Fruit fly (Drosophila melanogaster): Measurements from ENCODE around the gene CG13946.

The CG13946 gene

DNA sequence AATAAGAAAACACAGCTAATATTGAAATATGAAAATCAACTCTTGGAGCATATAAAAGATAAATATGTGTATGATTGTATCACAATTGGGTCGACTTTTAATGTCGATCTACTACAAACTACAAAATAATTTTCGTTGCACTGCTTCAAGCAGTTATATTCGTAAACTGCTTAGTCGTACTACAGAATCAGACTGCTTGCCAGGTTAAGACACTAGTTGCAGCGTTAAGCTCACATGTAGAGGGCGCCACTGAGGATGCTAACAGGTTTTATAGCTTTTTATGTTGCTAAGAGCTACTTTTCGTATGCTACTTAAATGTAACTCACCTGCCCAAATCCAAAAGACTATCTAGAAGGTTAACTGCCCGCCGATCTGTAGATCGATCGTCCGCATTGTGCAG is 36.3 kb upstream of the CG13946 start (continued):
- TF ChIP-seq mld (GFP tag; IDR thresholded peaks at IDR 0.05; ENCODE audit: partially characterized antibody) (no peak), CG4404 (GFP tag; IDR thresholded peaks at IDR 0.05) (no peak), CG12155 (GFP tag; optimal IDR thresholded peaks at IDR 0.05) (no peak), Dad (GFP tag; optimal IDR thresholded peaks at IDR 0.05) (no peak), BtbVII (GFP tag; optimal IDR thresholded peaks at IDR 0.05) (no peak), Lim3 (GFP tag; IDR thresholded peaks at IDR 0.05) (no peak), Fer1 (GFP tag; optimal IDR thresholded peaks at IDR 0.05) (no peak), CG11093 (GFP tag; IDR thresholded peaks at IDR 0.05) (no peak), ab (GFP tag; optimal IDR thresholded peaks at IDR 0.05) (no peak), Dfd (GFP tag; optimal IDR thresholded peaks at IDR 0.05) (peak in 1 of 2 experiments; percentile 63), Sox102F (GFP tag; optimal IDR thresholded peaks at IDR 0.05) (peak; percentile 8), Hr51 (GFP tag; optimal IDR thresholded peaks at IDR 0.05) (peak; percentile 4 to 13), gce (GFP tag; IDR thresholded peaks at IDR 0.05) (no peak), CG13424 (tag; optimal IDR thresholded peaks at IDR 0.05) (peak; percentile 7), CG6254 (GFP tag; optimal IDR thresholded peaks at IDR 0.05) (no peak), CG1602 (GFP tag; optimal IDR thresholded peaks at IDR 0.05) (no peak), cad (GFP tag; optimal IDR thresholded peaks at IDR 0.05) (no peak), grau (tag; optimal IDR thresholded peaks at IDR 0.05) (peak; percentile 17), tio (GFP tag; optimal IDR thresholded peaks at IDR 0.05) (no peak), tx (GFP tag; optimal IDR thresholded peaks at IDR 0.05) (no peak), CG8290 (GFP tag; optimal IDR thresholded peaks at IDR 0.05) (no peak), CG8290 (tag; optimal IDR thresholded peaks at IDR 0.05) (peak in 1 of 2 experiments; percentile 74), Lpt (GFP tag; optimal IDR thresholded peaks at IDR 0.05) (no peak), abd-A (tag; optimal IDR thresholded peaks at IDR 0.05) (peak; percentile 61), NK7.1 (GFP tag; optimal IDR thresholded peaks at IDR 0.05) (no peak), nom (GFP tag; optimal IDR thresholded peaks at IDR 0.05) (no peak), CG18764 (GFP tag; optimal IDR thresholded peaks at IDR 0.05) (no peak), Deaf1 (tag; optimal IDR thresholded peaks at IDR 0.05) (no peak), CG7963 (GFP tag; IDR thresholded peaks at IDR 0.05; ENCODE audit: partially characterized antibody) (no peak), bab2 (GFP tag; optimal IDR thresholded peaks at IDR 0.05) (no peak), B-H2 (GFP tag; optimal IDR thresholded peaks at IDR 0.05) (no peak), Hsf (GFP tag; optimal IDR thresholded peaks at IDR 0.05) (no peak), CG7928 (GFP tag; optimal IDR thresholded peaks at IDR 0.05) (no peak), Sry-β (GFP tag; optimal IDR thresholded peaks at IDR 0.05) (no peak), Dbx (GFP tag; IDR thresholded peaks at IDR 0.05) (no peak), CG18476 (GFP tag; optimal IDR thresholded peaks at IDR 0.05) (no peak), D19A (tag; optimal IDR thresholded peaks at IDR 0.05) (no peak), bigmax (GFP tag; optimal IDR thresholded peaks at IDR 0.05) (no peak), HLH4C (GFP tag; IDR thresholded peaks at IDR 0.05; ENCODE audit: partially characterized antibody) (no peak), emc (GFP tag; optimal IDR thresholded peaks at IDR 0.05) (no peak), HHEX (GFP tag; optimal IDR thresholded peaks at IDR 0.05) (no peak), br (optimal IDR thresholded peaks at IDR 0.05) (no peak), CG13123 (GFP tag; optimal IDR thresholded peaks at IDR 0.05) (no peak), oc (tag; optimal IDR thresholded peaks at IDR 0.05) (no peak), Stat92E (GFP tag; optimal IDR thresholded peaks at IDR 0.05) (no peak), Myb (GFP tag; optimal IDR thresholded peaks at IDR 0.05) (peak; percentile 41), Chrac-16 (GFP tag; optimal IDR thresholded peaks at IDR 0.05) (no peak), CG4617 (GFP tag; optimal IDR thresholded peaks at IDR 0.05; ENCODE audit: borderline replicate concordance) (no peak), Dp (GFP tag; optimal IDR thresholded peaks at IDR 0.05) (no peak), PHDP (tag; optimal IDR thresholded peaks at IDR 0.05) (no peak), Dip3 (GFP tag; optimal IDR thresholded peaks at IDR 0.05) (peak; percentile 6), Mad (GFP tag; optimal IDR thresholded peaks at IDR 0.05) (no peak)

All from whole organism, embryonic.